Worm (Caenorhabditis elegans): ENCODE results near the gene Y41C4A.8.

Y41C4A.8 gene

DNA sequence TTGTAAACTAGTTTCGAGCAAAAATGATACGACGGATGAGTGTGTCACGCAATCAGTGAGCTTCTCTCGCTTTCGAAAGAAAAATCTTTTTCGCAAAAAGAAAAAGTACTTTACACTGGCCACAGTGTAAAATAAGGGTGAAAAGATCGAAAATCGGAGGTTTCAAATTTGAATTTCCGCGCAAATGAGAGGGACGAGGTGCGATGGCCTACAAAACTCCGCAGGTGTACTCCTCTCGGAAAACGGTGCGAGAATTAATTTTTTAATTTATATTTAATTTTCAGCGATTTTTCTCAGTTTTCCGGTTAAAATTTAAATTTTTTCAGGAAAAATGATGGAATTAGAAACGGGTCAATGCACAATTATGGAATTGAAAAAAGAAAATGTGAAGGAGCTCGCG is 38.1 kb upstream of the Y41C4A.8 start, which contains the start of gene mrt-2 (continued):
- no peak for TF ChIP-seq nhr-48 (tag; optimal IDR thresholded peaks at IDR 0.05)
- no peak for TF ChIP-seq ceh-32 (tag; optimal IDR thresholded peaks at IDR 0.05; ENCODE audit: poor library complexity)
- no peak for TF ChIP-seq ctbp-1 (GFP tag; IDR thresholded peaks at IDR 0.05)
- TF ChIP-seq nhr-111 (GFP tag; optimal IDR thresholded peaks at IDR 0.05), result no peak
- no peak for TF ChIP-seq nhr-77 (tag; optimal IDR thresholded peaks at IDR 0.05)
- no peak for TF ChIP-seq jun-1 (tag; optimal IDR thresholded peaks at IDR 0.05)
- no peak for TF ChIP-seq cey-2 (tag; optimal IDR thresholded peaks at IDR 0.05; ENCODE audit: borderline replicate concordance, insufficient read depth)
- no peak for TF ChIP-seq attf-4 (tag; optimal IDR thresholded peaks at IDR 0.05)
- TF ChIP-seq ama-1 (optimal IDR thresholded peaks at IDR 0.05), result no peak
- TF ChIP-seq Y75B8A.6 (GFP tag; IDR thresholded peaks at IDR 0.05), result no peak
- TF ChIP-seq php-3 (GFP tag; IDR thresholded peaks at IDR 0.05), result no peak
- TF ChIP-seq dve-1 (tag; optimal IDR thresholded peaks at IDR 0.05; ENCODE audit: insufficient read depth), result peak; percentile 64
- no peak for TF ChIP-seq Y5F2A.4 (GFP tag; optimal IDR thresholded peaks at IDR 0.05)
- no peak for TF ChIP-seq madf-9 (GFP tag; conservative IDR thresholded peaks at IDR 0.05)
- peak; percentile 27 for TF ChIP-seq spr-1 (tag; optimal IDR thresholded peaks at IDR 0.05)
- TF ChIP-seq ZK546.5 (tag; optimal IDR thresholded peaks at IDR 0.05), result no peak
- no peak for TF ChIP-seq F10B5.3 (tag; optimal IDR thresholded peaks at IDR 0.05)
- peak; percentile 16 for TF ChIP-seq nhr-25 (tag; optimal IDR thresholded peaks at IDR 0.05; ENCODE audit: borderline replicate concordance, insufficient read depth)
- TF ChIP-seq lsy-2 (tag; optimal IDR thresholded peaks at IDR 0.05), result peak in 1 of 2 experiments; percentile 83
- no peak for TF ChIP-seq set-16 (GFP tag; IDR thresholded peaks at IDR 0.05)
- no peak for TF ChIP-seq aly-2 (tag; optimal IDR thresholded peaks at IDR 0.05)
- TF ChIP-seq D1046.2 (GFP tag; IDR thresholded peaks at IDR 0.05), result no peak
- no peak for TF ChIP-seq F49E8.2 (tag; optimal IDR thresholded peaks at IDR 0.05; ENCODE audit: borderline replicate concordance)
- no peak for TF ChIP-seq spr-3 (GFP tag; optimal IDR thresholded peaks at IDR 0.05)
- TF ChIP-seq lin-29 (GFP tag; IDR thresholded peaks at IDR 0.05), result no peak
- no peak for TF ChIP-seq hlh-11 (tag; optimal IDR thresholded peaks at IDR 0.05)
- 0 out of 2 replicates have a peak, but pooled peaks have one; percentile 23 for TF ChIP-seq arid-1 (GFP tag; conservative IDR thresholded peaks at IDR 0.05)
- TF ChIP-seq zag-1 (tag; optimal IDR thresholded peaks at IDR 0.05), result no peak
- TF ChIP-seq daf-12 (tag; optimal IDR thresholded peaks at IDR 0.05), result no peak
- no peak for TF ChIP-seq T20F7.1 (GFP tag; optimal IDR thresholded peaks at IDR 0.05)
- 0 out of 2 replicates have a peak, but pooled peaks have one; percentile 2 for TF ChIP-seq ceh-44 (GFP tag; IDR thresholded peaks at IDR 0.05)
- no peak for TF ChIP-seq dmd-8 (GFP tag; IDR thresholded peaks at IDR 0.05)
- 0 out of 2 replicates have a peak, but pooled peaks have one; percentile 18 for TF ChIP-seq lin-1 (GFP tag; IDR thresholded peaks at IDR 0.05)
- no peak for TF ChIP-seq tag-97 (GFP tag; IDR thresholded peaks at IDR 0.05)
- peak; percentile 48 for TF ChIP-seq rbr-2 (tag; optimal IDR thresholded peaks at IDR 0.05)
- no peak for TF ChIP-seq lim-7 (GFP tag; IDR thresholded peaks at IDR 0.05)
- TF ChIP-seq zfp-3 (GFP tag; conservative IDR thresholded peaks at IDR 0.05), result no peak
- TF ChIP-seq duxl-1 (tag; optimal IDR thresholded peaks at IDR 0.05; ENCODE audit: poor library complexity), result peak; percentile 47
- no peak for TF ChIP-seq fkh-10 (GFP tag; optimal IDR thresholded peaks at IDR 0.05)
- no peak for TF ChIP-seq F44E2.7 (GFP tag; IDR thresholded peaks at IDR 0.05)
- TF ChIP-seq T26A8.4 (GFP tag; IDR thresholded peaks at IDR 0.05), result 0 out of 2 replicates have a peak, but pooled peaks have one; percentile 48
- peak; percentile 4 for TF ChIP-seq sdz-12 (GFP tag; optimal IDR thresholded peaks at IDR 0.05)
- TF ChIP-seq mes-2 (tag; optimal IDR thresholded peaks at IDR 0.05; ENCODE audit: poor library complexity, severe bottlenecking), result peak; percentile 99
- TF ChIP-seq aha-1 (tag), result no peak
- no peak for TF ChIP-seq madf-5 (GFP tag; IDR thresholded peaks at IDR 0.05)
- no peak for TF ChIP-seq F26F4.8 (GFP tag; conservative IDR thresholded peaks at IDR 0.05)
- no peak for TF ChIP-seq zip-2 (tag; optimal IDR thresholded peaks at IDR 0.05)
- peak; percentile 46 for TF ChIP-seq dmd-6 (GFP tag; IDR thresholded peaks at IDR 0.05)
- no peak for TF ChIP-seq nhr-76 (tag; optimal IDR thresholded peaks at IDR 0.05)
- no peak for TF ChIP-seq skn-1 (tag; optimal IDR thresholded peaks at IDR 0.05)
- TF ChIP-seq lir-3 (tag; optimal IDR thresholded peaks at IDR 0.05), result no peak
